Worm (Caenorhabditis elegans) whole organism, young adult: ENCODE measurements around the gene aakg-2.
"Not testable (repeated sequence)": the region's sequence is repeated elsewhere in the genome, so short reads cannot be mapped to it uniquely, and the experiment has no call there.

Source experiments
- F57C9.4 ChIP-seq: sonication (generic microtip); optimal IDR thresholded peaks from 2 replicates; lab custom pipeline; 2017; ENCODE audit warnings: mild to moderate bottlenecking, missing genetic modification characterization, missing compliant biosample characterization
- attf-3 ChIP-seq: fragments of 200-800 bp; sonication (Bioruptor generic); conservative IDR thresholded peaks from 2 replicates; pipeline ENCODE4 v1.3.6; 2022; ENCODE audit warnings: missing genetic modification reagents, missing genetic modification characterization, missing compliant biosample characterization
- die-1 ChIP-seq: sonication (generic microtip); optimal IDR thresholded peaks from 2 replicates; lab custom pipeline; 2016; ENCODE audit warnings: missing genotype, mild to moderate bottlenecking, missing genetic modification characterization, missing compliant biosample characterization
- nfyb-1 ChIP-seq: fragments of 200-800 bp; sonication (Bioruptor generic); IDR thresholded peaks from 2 replicates; pipeline ENCODE4 v1.3.6; 2022; ENCODE audit warnings: missing genetic modification reagents, missing genetic modification characterization, missing compliant biosample characterization
- unc-62 ChIP-seq: fragments of 150-350 bp; optimal IDR thresholded peaks from 2 replicates; lab custom pipeline; 2014; ENCODE audit warnings: missing biosample characterization, missing genetic modification reagents, missing genetic modification characterization

DNA sequence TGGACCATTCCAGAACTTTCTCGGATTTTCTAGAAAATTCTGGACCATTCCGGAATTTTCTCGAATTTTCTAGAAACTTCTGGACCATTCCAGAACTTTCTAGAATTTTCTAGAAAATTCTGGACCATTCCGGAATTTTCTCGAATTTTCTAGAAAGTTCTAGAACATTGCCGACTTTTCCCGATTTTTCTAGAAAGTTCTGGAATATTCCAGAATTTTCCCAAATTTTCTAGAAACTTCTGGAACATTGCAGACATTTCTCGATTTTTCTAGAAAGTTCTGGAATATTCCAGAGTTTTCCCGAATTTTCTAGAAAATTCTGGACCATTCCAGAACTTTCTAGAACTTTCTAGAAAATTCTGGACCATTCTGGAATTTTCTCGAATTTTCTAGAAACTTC, 17.5 kb downstream of the aakg-2 start:
- TF ChIP-seq F57C9.4; attf-3 (GFP tag; lab: Robert Waterston, UW); die-1 (tag; lab: Kevin White, UChicago); unc-62 (GFP tag; lab: Kevin White, UChicago): not testable (repeated sequence)
- TF ChIP-seq nfyb-1 = 0 out of 2 replicates have a peak, but pooled peaks have one; percentile 26
